Fruit fly (Drosophila melanogaster) whole organism, embryonic: Measurements from ENCODE around the gene CG10674.

Source experiments
- ATbp ChIP-seq: fragments of 200-800 bp; sonication (Bioruptor generic); optimal IDR thresholded peaks from 2 replicates; lab custom pipeline; 2017; ENCODE audit warnings: missing biosample characterization, mild to moderate bottlenecking, missing genetic modification characterization, missing genetic modification reagents
- Abd-B ChIP-seq: fragments of 200-800 bp; sonication (Bioruptor generic); optimal IDR thresholded peaks from 2 replicates; lab custom pipeline; 2018; ENCODE audit warnings: missing biosample characterization, mild to moderate bottlenecking, missing genetic modification characterization, moderate library complexity
- Ada2b ChIP-seq: fragments of 200-800 bp; sonication (Bioruptor generic); IDR thresholded peaks from 2 replicates; pipeline ENCODE4 v1.3.6; 2022; ENCODE audit warnings: missing biosample characterization, missing genetic modification characterization
- Aef1 ChIP-seq: fragments of 200-800 bp; sonication (Bioruptor generic); IDR thresholded peaks from 3 replicates; pipeline ENCODE4 v1.3.6; 2022; ENCODE audit warnings: missing biosample characterization, missing genetic modification characterization
- CG1233 ChIP-seq: fragments of 200-800 bp; sonication (Bioruptor generic); optimal IDR thresholded peaks from 4 replicates; lab custom pipeline; 2018; ENCODE audit warnings: missing biosample characterization, mild to moderate bottlenecking, missing genetic modification characterization
- CG13894 ChIP-seq: fragments of 200-800 bp; sonication (Bioruptor generic); optimal IDR thresholded peaks from 3 replicates; lab custom pipeline; 2018; ENCODE audit warnings: missing biosample characterization, mild to moderate bottlenecking, missing genetic modification characterization, moderate library complexity
- CG14667 ChIP-seq: fragments of 200-800 bp; sonication (Bioruptor generic); IDR thresholded peaks from 2 replicates; pipeline ENCODE4 v1.3.6; 2022; ENCODE audit warnings: missing biosample characterization, missing genetic modification characterization
- CG1602 ChIP-seq: fragments of 200-800 bp; sonication (Bioruptor generic); optimal IDR thresholded peaks from 3 replicates; lab custom pipeline; 2016; ENCODE audit warnings: missing biosample characterization, missing genetic modification characterization
- CG16813 ChIP-seq: fragments of 200-800 bp; sonication (Bioruptor generic); IDR thresholded peaks from 3 replicates; pipeline ENCODE4 v1.3.6; 2022; ENCODE audit warnings: missing biosample characterization, missing genetic modification characterization; ENCODE audit not compliant: partially characterized antibody
- CG1792 ChIP-seq: fragments of 200-800 bp; sonication (Bioruptor generic); optimal IDR thresholded peaks from 2 replicates; lab custom pipeline; 2016; ENCODE audit warnings: missing biosample characterization, missing genetic modification characterization
- CG2889 ChIP-seq: fragments of 200-800 bp; sonication (Bioruptor generic); IDR thresholded peaks from 3 replicates; pipeline ENCODE4 v1.3.6; 2022; ENCODE audit warnings: missing biosample characterization, missing genetic modification characterization
- CG4820 ChIP-seq: fragments of 200-800 bp; sonication (Bioruptor generic); optimal IDR thresholded peaks from 3 replicates; lab custom pipeline; 2016; ENCODE audit warnings: missing biosample characterization, missing genetic modification characterization
- CG7786 ChIP-seq: fragments of 200-800 bp; sonication (Bioruptor generic); optimal IDR thresholded peaks from 2 replicates; lab custom pipeline; 2016; ENCODE audit warnings: missing biosample characterization, missing genetic modification characterization
- CG7928 ChIP-seq: fragments of 200-800 bp; sonication (Bioruptor generic); optimal IDR thresholded peaks from 2 replicates; lab custom pipeline; 2017; ENCODE audit warnings: missing biosample characterization, mild to moderate bottlenecking, missing genetic modification characterization
- CG9437 ChIP-seq: fragments of 200-800 bp; sonication (Bioruptor generic); optimal IDR thresholded peaks from 2 replicates; lab custom pipeline; 2018; ENCODE audit warnings: missing biosample characterization, mild to moderate bottlenecking, missing genetic modification characterization
- Dfd ChIP-seq, 2 experiments: fragments of >200 bp; optimal IDR thresholded peaks; 2 replicates each; lab custom pipeline; 2017; ENCODE audit warnings: missing biosample characterization in 2 of 2, missing genetic modification characterization in 2 of 2
- H15 ChIP-seq: fragments of 200-800 bp; sonication (Bioruptor generic); IDR thresholded peaks from 3 replicates; pipeline ENCODE4 v1.3.6; 2022; ENCODE audit warnings: missing biosample characterization, missing genetic modification characterization
- HLH4C ChIP-seq: fragments of 200-800 bp; sonication (Bioruptor generic); IDR thresholded peaks from 3 replicates; pipeline ENCODE4 v1.3.6; 2022; ENCODE audit warnings: missing biosample characterization, missing genetic modification characterization; ENCODE audit not compliant: partially characterized antibody
- Hmr ChIP-seq: fragments of 200-800 bp; sonication (Bioruptor generic); optimal IDR thresholded peaks from 3 replicates; lab custom pipeline; 2017; ENCODE audit warnings: mild to moderate bottlenecking, missing biosample characterization, missing genetic modification reagents, missing genetic modification characterization
- Hr51 ChIP-seq, 2 experiments: fragments of 200-800 bp; sonication (Bioruptor generic); optimal IDR thresholded peaks; 2 replicates in 1 of 2; 3 replicates in 1 of 2; lab custom pipeline; 2016 to 2018; ENCODE audit warnings: missing biosample characterization in 2 of 2, missing genetic modification characterization in 2 of 2, mild to moderate bottlenecking in 1 of 2, moderate library complexity in 1 of 2
- Hr78 ChIP-seq, 2 experiments: fragments of 200-800 bp in 1 of 2; fragments of >200 bp in 1 of 2; sonication (Bioruptor generic) in 1 of 2; optimal IDR thresholded peaks; 2 replicates each; lab custom pipeline; 2017 to 2019; ENCODE audit warnings: missing biosample characterization in 2 of 2, missing genetic modification characterization in 2 of 2, mild to moderate bottlenecking in 1 of 2, moderate library complexity in 1 of 2
- Lhr ChIP-seq: fragments of 200-800 bp; sonication (Bioruptor generic); optimal IDR thresholded peaks from 3 replicates; lab custom pipeline; 2017; ENCODE audit warnings: mild to moderate bottlenecking, missing biosample characterization, missing genetic modification reagents, missing genetic modification characterization
- Mad ChIP-seq: fragments of 200-800 bp; sonication (Bioruptor generic); optimal IDR thresholded peaks from 2 replicates; lab custom pipeline; 2016; ENCODE audit warnings: missing biosample characterization, missing genetic modification characterization
- Mrtf ChIP-seq: fragments of 200-800 bp; sonication (Bioruptor generic); IDR thresholded peaks from 3 replicates; pipeline ENCODE4 v1.3.6; 2022; ENCODE audit warnings: missing biosample characterization, missing genetic modification characterization
- NC2β ChIP-seq: fragments of 200-800 bp; sonication (Bioruptor generic); optimal IDR thresholded peaks from 2 replicates; lab custom pipeline; 2016; ENCODE audit warnings: missing biosample characterization, missing genetic modification characterization
- Oaz ChIP-seq: fragments of 200-800 bp; sonication (Bioruptor generic); IDR thresholded peaks from 2 replicates; pipeline ENCODE4 v1.3.6; 2022; ENCODE audit warnings: missing biosample characterization, missing genetic modification characterization
- Opbp ChIP-seq: fragments of 200-800 bp; sonication (Bioruptor generic); IDR thresholded peaks from 3 replicates; pipeline ENCODE4 v1.3.6; 2022; ENCODE audit warnings: missing biosample characterization, missing genetic modification characterization; ENCODE audit not compliant: partially characterized antibody
- Sin3A ChIP-seq: fragments of >200 bp; optimal IDR thresholded peaks from 2 replicates; lab custom pipeline; 2018
- Sry-β ChIP-seq: fragments of 200-800 bp; sonication (Bioruptor generic); optimal IDR thresholded peaks from 2 replicates; lab custom pipeline; 2018; ENCODE audit warnings: missing biosample characterization, mild to moderate bottlenecking, missing genetic modification characterization, moderate library complexity
- Stat92E ChIP-seq, 3 experiments: fragments of >200 bp in 2 of 3; fragments of 200-800 bp in 1 of 3; sonication (Bioruptor generic) in 1 of 3; optimal IDR thresholded peaks; 2 replicates each; lab custom pipeline; 2017 to 2019; ENCODE audit warnings: missing biosample characterization in 3 of 3, missing genetic modification characterization in 3 of 3, mild to moderate bottlenecking in 1 of 3, moderate library complexity in 1 of 3
- YL-1 ChIP-seq: fragments of 200-800 bp; sonication (Bioruptor generic); optimal IDR thresholded peaks from 3 replicates; lab custom pipeline; 2017; ENCODE audit warnings: missing biosample characterization, mild to moderate bottlenecking, missing genetic modification characterization
- ap ChIP-seq: fragments of 200-800 bp; sonication (Bioruptor generic); IDR thresholded peaks from 2 replicates; pipeline ENCODE4 v1.3.6; 2022; ENCODE audit warnings: missing biosample characterization, missing genetic modification characterization
- ase ChIP-seq: fragments of 200-800 bp; sonication (Bioruptor generic); IDR thresholded peaks from 3 replicates; pipeline ENCODE4 v1.3.6; 2022; ENCODE audit warnings: missing biosample characterization, missing genetic modification characterization
- bowl ChIP-seq: fragments of 200-800 bp; sonication (Bioruptor generic); IDR thresholded peaks from 2 replicates; pipeline ENCODE4 v1.3.6; 2022; ENCODE audit warnings: missing biosample characterization, missing genetic modification characterization
- cwo ChIP-seq: fragments of 200-800 bp; sonication (Bioruptor generic); optimal IDR thresholded peaks from 3 replicates; lab custom pipeline; 2017; ENCODE audit warnings: missing biosample characterization, missing genetic modification characterization, mild to moderate bottlenecking, moderate library complexity, missing genetic modification reagents
- dimm ChIP-seq: fragments of 200-800 bp; sonication (Bioruptor generic); IDR thresholded peaks from 2 replicates; pipeline ENCODE4 v1.3.6; 2022; ENCODE audit warnings: missing biosample characterization, missing genetic modification characterization
- dpn ChIP-seq, 2 experiments: fragments of 200-800 bp; sonication (Bioruptor generic); optimal IDR thresholded peaks; 3 replicates each; lab custom pipeline; 2016; ENCODE audit warnings: missing biosample characterization in 2 of 2, missing genetic modification characterization in 2 of 2
- dysf ChIP-seq: fragments of 200-800 bp; sonication (Bioruptor generic); IDR thresholded peaks from 3 replicates; pipeline ENCODE4 v1.3.6; 2022; ENCODE audit warnings: missing biosample characterization, missing genetic modification characterization
- fd102C ChIP-seq: fragments of 200-800 bp; sonication (Bioruptor generic); optimal IDR thresholded peaks from 2 replicates; lab custom pipeline; 2018; ENCODE audit warnings: missing biosample characterization, mild to moderate bottlenecking, missing genetic modification characterization, moderate library complexity
- gem ChIP-seq: fragments of 200-800 bp; sonication (Bioruptor generic); optimal IDR thresholded peaks from 2 replicates; lab custom pipeline; 2019; ENCODE audit warnings: missing biosample characterization, mild to moderate bottlenecking, missing genetic modification characterization, moderate library complexity
- grau ChIP-seq: fragments of 200-800 bp; optimal IDR thresholded peaks from 3 replicates; lab custom pipeline; 2019; ENCODE audit warnings: missing biosample characterization, mild to moderate bottlenecking, missing genetic modification characterization, moderate library complexity
- nerfin-1 ChIP-seq: fragments of 200-800 bp; sonication (Bioruptor generic); optimal IDR thresholded peaks from 3 replicates; lab custom pipeline; 2019; ENCODE audit warnings: missing biosample characterization, mild to moderate bottlenecking, missing genetic modification characterization, moderate library complexity
- org-1 ChIP-seq: fragments of 200-800 bp; sonication (Bioruptor generic); optimal IDR thresholded peaks from 2 replicates; lab custom pipeline; 2017; ENCODE audit warnings: missing biosample characterization, missing genetic modification characterization
- pfk ChIP-seq: fragments of 200-800 bp; sonication (Bioruptor generic); optimal IDR thresholded peaks from 2 replicates; lab custom pipeline; 2018; ENCODE audit warnings: missing biosample characterization, mild to moderate bottlenecking, missing genetic modification characterization, moderate library complexity
- salm ChIP-seq: fragments of 200-800 bp; sonication (Bioruptor generic); optimal IDR thresholded peaks from 2 replicates; lab custom pipeline; 2018; ENCODE audit warnings: missing biosample characterization, mild to moderate bottlenecking, missing genetic modification characterization
- seq ChIP-seq: fragments of 200-800 bp; sonication (Bioruptor generic); IDR thresholded peaks from 2 replicates; pipeline ENCODE4 v1.3.6; 2022; ENCODE audit warnings: missing biosample characterization, missing genetic modification characterization
- tll ChIP-seq, 2 experiments: fragments of 200-800 bp in 1 of 2; fragments of >200 bp in 1 of 2; sonication (Bioruptor generic) in 1 of 2; optimal IDR thresholded peaks; 2 replicates each; lab custom pipeline; 2017 to 2019; ENCODE audit warnings: missing biosample characterization in 2 of 2, missing genetic modification characterization in 2 of 2, mild to moderate bottlenecking in 1 of 2, moderate library complexity in 1 of 2
- tx ChIP-seq: fragments of 200-800 bp; sonication (Bioruptor generic); optimal IDR thresholded peaks from 2 replicates; lab custom pipeline; 2016; ENCODE audit warnings: missing biosample characterization, missing genetic modification characterization

Gene CG10674

DNA sequence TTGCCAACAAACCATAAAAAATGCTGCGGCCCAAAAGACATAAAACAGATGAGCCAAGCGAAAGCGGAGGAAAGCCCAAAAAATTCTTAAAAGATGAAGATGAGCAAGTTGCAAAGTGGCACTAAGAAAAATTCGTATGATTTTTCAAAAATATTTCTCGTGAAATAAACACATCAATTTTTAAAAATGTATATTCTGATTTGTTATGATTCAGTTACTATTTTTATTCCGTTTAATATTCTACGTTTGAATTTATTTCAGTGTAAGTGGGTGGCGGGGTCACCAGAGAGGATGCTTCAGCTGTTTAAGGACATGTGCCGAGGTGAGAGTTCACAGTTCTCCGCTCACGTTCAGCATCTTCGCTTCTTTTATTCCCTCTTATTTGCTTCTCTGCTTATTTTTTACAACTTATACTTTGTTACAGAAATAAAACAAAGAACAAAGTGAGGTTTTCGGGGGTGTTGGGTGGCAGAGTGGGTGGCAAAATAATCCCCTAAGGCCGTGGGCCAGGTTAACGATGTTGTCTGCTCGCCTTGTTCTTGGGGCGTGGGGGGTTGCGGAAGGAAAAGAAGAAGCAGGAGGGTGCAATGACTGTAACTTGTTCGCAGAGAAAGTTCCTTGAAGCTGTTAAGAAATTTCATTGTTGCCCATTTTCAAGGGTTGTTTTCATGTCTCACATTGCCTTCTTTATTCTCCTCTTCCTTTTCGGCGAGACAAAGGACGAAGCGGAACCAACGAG lies 46.3 kb upstream of the CG10674 start (continued):
- TF ChIP-seq gem (tag; lab: Kevin White, UChicago), result peak; percentile 64
- no peak for TF ChIP-seq CG7786
- TF ChIP-seq cwo, result peak; percentile 62
- TF ChIP-seq grau (tag; lab: Kevin White, UChicago), result peak; percentile 60
- 0 out of 2 replicates have a peak, but pooled peaks have one; percentile 47 for TF ChIP-seq seq (GFP tag; lab: Robert Waterston, UW)
- no peak for TF ChIP-seq ATbp (GFP tag; lab: Kevin White, UChicago)
- no peak for TF ChIP-seq Oaz
- peak; percentile 38; the same call in 1 of the 2 replicates for TF ChIP-seq CG14667 (GFP tag; lab: Robert Waterston, UW)
- TF ChIP-seq org-1, result peak; percentile 2
- no peak for TF ChIP-seq CG7928
- no peak for TF ChIP-seq Hr78 (GFP tag; optimal IDR thresholded peaks at IDR 0.05; lab: Kevin White, UChicago)
- no peak for TF ChIP-seq CG9437 (GFP tag; lab: Kevin White, UChicago)
- TF ChIP-seq dpn (GFP tag; optimal IDR thresholded peaks at IDR 0.05; lab: Kevin White, UChicago), result peak in 1 of 2 experiments; percentile 22
- no peak for TF ChIP-seq pfk (GFP tag; lab: Kevin White, UChicago)
- no peak for TF ChIP-seq Sry-β
- no peak for TF ChIP-seq CG2889 (GFP tag; lab: Robert Waterston, UW)
- peak; percentile 67; the same call in 2 of the 3 replicates for TF ChIP-seq dysf
- no peak for TF ChIP-seq dimm
- TF ChIP-seq Hmr (GFP tag; lab: Kevin White, UChicago), result peak; percentile 75
- TF ChIP-seq Sin3A, result no peak
- no peak for TF ChIP-seq Abd-B (GFP tag; lab: Kevin White, UChicago)
- TF ChIP-seq Ada2b, result peak; percentile 28; the same call in 1 of the 2 replicates
- no peak for TF ChIP-seq NC2β
- no peak for TF ChIP-seq YL-1 (GFP tag; lab: Kevin White, UChicago)
- TF ChIP-seq tx (GFP tag; lab: Kevin White, UChicago), result no peak
- no peak for TF ChIP-seq tll (GFP tag; optimal IDR thresholded peaks at IDR 0.05; lab: Kevin White, UChicago)
- TF ChIP-seq CG13894 (tag; lab: Kevin White, UChicago), result peak; percentile 26
- no peak for TF ChIP-seq CG1792 (GFP tag; lab: Kevin White, UChicago)
- TF ChIP-seq CG4820 (GFP tag; lab: Kevin White, UChicago), result peak; percentile 36
- TF ChIP-seq Aef1 (GFP tag; lab: Robert Waterston, UW), result 0 out of 3 replicates have a peak, but pooled peaks have one; percentile 15
- TF ChIP-seq bowl (GFP tag; lab: Robert Waterston, UW), result no peak
- TF ChIP-seq salm (tag; lab: Kevin White, UChicago), result no peak
- TF ChIP-seq CG1233, result peak; percentile 17
- 0 out of 3 replicates have a peak, but pooled peaks have one; percentile 45 for TF ChIP-seq Mrtf
- no peak for TF ChIP-seq ase (GFP tag; lab: Robert Waterston, UW)
- no peak for TF ChIP-seq CG16813
- no peak for TF ChIP-seq HLH4C (GFP tag; lab: Robert Waterston, UW)
- no peak for TF ChIP-seq Opbp (GFP tag; lab: Robert Waterston, UW)
- no peak for TF ChIP-seq H15 (GFP tag; lab: Robert Waterston, UW)
- TF ChIP-seq CG1602 (GFP tag; lab: Kevin White, UChicago), result no peak
- no peak for TF ChIP-seq ap (GFP tag; lab: Robert Waterston, UW)
- TF ChIP-seq Hr51 (GFP tag; optimal IDR thresholded peaks at IDR 0.05; lab: Kevin White, UChicago), result peak; percentile 4 to 66
- no peak for TF ChIP-seq Stat92E (GFP tag; optimal IDR thresholded peaks at IDR 0.05; lab: Kevin White, UChicago)
- TF ChIP-seq Mad (GFP tag; lab: Kevin White, UChicago), result peak; percentile 14
- TF ChIP-seq fd102C (GFP tag; lab: Kevin White, UChicago), result no peak
- TF ChIP-seq Dfd (GFP tag; optimal IDR thresholded peaks at IDR 0.05; lab: Kevin White, UChicago), result no peak
- TF ChIP-seq Lhr (GFP tag; lab: Kevin White, UChicago), result no peak
- no peak for TF ChIP-seq nerfin-1 (tag; lab: Kevin White, UChicago)
